Fruit fly (Drosophila melanogaster) whole organism, embryonic: ENCODE data around the gene CG4942.
A peak's percentile ranks its signal among the peaks of the same experiment; 100 is the strongest.

ENCODE experiments used
- BEAF-32 ChIP-seq: fragments of 200-800 bp; sonication (Bioruptor generic); optimal IDR thresholded peaks from 3 replicates; lab custom pipeline; 2017; ENCODE audit warnings: missing biosample characterization, missing genetic modification characterization, mild to moderate bottlenecking, moderate library complexity, missing genetic modification reagents
- CG10267 ChIP-seq: fragments of 200-800 bp; sonication (Bioruptor generic); optimal IDR thresholded peaks from 2 replicates; lab custom pipeline; 2018; ENCODE audit warnings: missing biosample characterization, mild to moderate bottlenecking, missing genetic modification characterization, moderate library complexity
- CG11247 ChIP-seq: fragments of 200-800 bp; sonication (Bioruptor generic); IDR thresholded peaks from 2 replicates; pipeline ENCODE4 v1.3.6; 2022; ENCODE audit warnings: missing biosample characterization, missing genetic modification characterization
- CG14441 ChIP-seq: fragments of 200-800 bp; sonication (Bioruptor generic); IDR thresholded peaks from 2 replicates; pipeline ENCODE4 v1.3.6; 2022; ENCODE audit warnings: missing biosample characterization, missing genetic modification characterization
- CG14710 ChIP-seq: fragments of 200-800 bp; sonication (Bioruptor generic); optimal IDR thresholded peaks from 3 replicates; lab custom pipeline; 2019; ENCODE audit warnings: missing biosample characterization, mild to moderate bottlenecking, missing genetic modification characterization, moderate library complexity
- CG1529 ChIP-seq: fragments of 200-800 bp; sonication (Bioruptor generic); optimal IDR thresholded peaks from 3 replicates; lab custom pipeline; 2018; ENCODE audit warnings: missing biosample characterization, missing genetic modification characterization
- CG16779 ChIP-seq: fragments of 200-800 bp; sonication (Bioruptor generic); IDR thresholded peaks from 2 replicates; pipeline ENCODE4 v1.3.6; 2022; ENCODE audit warnings: missing biosample characterization, missing genetic modification characterization
- CG17912 ChIP-seq: fragments of 200-800 bp; sonication (Bioruptor generic); optimal IDR thresholded peaks from 2 replicates; lab custom pipeline; 2018; ENCODE audit warnings: missing biosample characterization, mild to moderate bottlenecking, missing genetic modification characterization
- CG31365 ChIP-seq: fragments of 200-800 bp; sonication (Bioruptor generic); optimal IDR thresholded peaks from 2 replicates; lab custom pipeline; 2018; ENCODE audit warnings: missing biosample characterization, mild to moderate bottlenecking, missing genetic modification characterization
- CG3407 ChIP-seq: fragments of 200-800 bp; sonication (Bioruptor generic); optimal IDR thresholded peaks from 2 replicates; lab custom pipeline; 2018; ENCODE audit warnings: missing biosample characterization, mild to moderate bottlenecking, missing genetic modification characterization
- CG4617 ChIP-seq: fragments of 200-800 bp; sonication (Bioruptor generic); optimal IDR thresholded peaks from 3 replicates; lab custom pipeline; 2016; ENCODE audit warnings: missing biosample characterization, missing genetic modification characterization, borderline replicate concordance
- CG6272 ChIP-seq: fragments of 200-800 bp; sonication (Bioruptor generic); IDR thresholded peaks from 2 replicates; pipeline ENCODE4 v1.3.6; 2022; ENCODE audit warnings: missing biosample characterization, missing genetic modification characterization
- CG6765 ChIP-seq: fragments of 200-800 bp; sonication (Bioruptor generic); optimal IDR thresholded peaks from 3 replicates; lab custom pipeline; 2017; ENCODE audit warnings: missing biosample characterization, mild to moderate bottlenecking, missing genetic modification characterization
- CG6854 ChIP-seq: fragments of 200-800 bp; sonication (Bioruptor generic); optimal IDR thresholded peaks from 3 replicates; lab custom pipeline; 2017; ENCODE audit warnings: missing biosample characterization, mild to moderate bottlenecking, missing genetic modification characterization
- CG7556 ChIP-seq: fragments of 200-800 bp; sonication (Bioruptor generic); optimal IDR thresholded peaks from 2 replicates; lab custom pipeline; 2017; ENCODE audit warnings: missing biosample characterization, mild to moderate bottlenecking, missing genetic modification characterization
- CG7786 ChIP-seq: fragments of 200-800 bp; sonication (Bioruptor generic); optimal IDR thresholded peaks from 2 replicates; lab custom pipeline; 2016; ENCODE audit warnings: missing biosample characterization, missing genetic modification characterization
- CG7987 ChIP-seq: fragments of 200-800 bp; sonication (Bioruptor generic); optimal IDR thresholded peaks from 2 replicates; lab custom pipeline; 2018; ENCODE audit warnings: missing biosample characterization, mild to moderate bottlenecking, missing genetic modification characterization, moderate library complexity
- CG8290 ChIP-seq, 3 experiments: fragments of 200-800 bp; sonication (Bioruptor generic); optimal IDR thresholded peaks; 2 replicates each; lab custom pipeline; 2016 to 2019; ENCODE audit warnings: missing biosample characterization in 3 of 3, missing genetic modification characterization in 3 of 3, mild to moderate bottlenecking in 2 of 3, moderate library complexity in 1 of 3
- CG8944 ChIP-seq: fragments of 200-800 bp; sonication (Bioruptor generic); optimal IDR thresholded peaks from 3 replicates; lab custom pipeline; 2016; ENCODE audit warnings: missing biosample characterization, missing genetic modification characterization
- Camta ChIP-seq: fragments of 200-800 bp; sonication (Bioruptor generic); optimal IDR thresholded peaks from 2 replicates; lab custom pipeline; 2016; ENCODE audit warnings: missing biosample characterization, missing genetic modification characterization
- Doc3 ChIP-seq: fragments of 200-800 bp; sonication (Bioruptor generic); IDR thresholded peaks from 3 replicates; pipeline ENCODE4 v1.3.6; 2022; ENCODE audit warnings: missing biosample characterization, missing genetic modification characterization; ENCODE audit not compliant: partially characterized antibody
- Dref ChIP-seq: fragments of 200-800 bp; sonication (Bioruptor generic); IDR thresholded peaks from 2 replicates; pipeline ENCODE4 v1.3.6; 2022; ENCODE audit warnings: missing biosample characterization, missing genetic modification characterization
- Ets97D ChIP-seq: fragments of 200-800 bp; sonication (Bioruptor generic); optimal IDR thresholded peaks from 3 replicates; lab custom pipeline; 2016; ENCODE audit warnings: missing biosample characterization, missing genetic modification characterization
- HLH3B ChIP-seq: fragments of 200-800 bp; sonication (Bioruptor generic); IDR thresholded peaks from 2 replicates; pipeline ENCODE4 v1.3.6; 2022; ENCODE audit warnings: missing biosample characterization, missing genetic modification characterization
- Hmx ChIP-seq: fragments of 200-800 bp; sonication (Bioruptor generic); optimal IDR thresholded peaks from 2 replicates; lab custom pipeline; 2016; ENCODE audit warnings: missing biosample characterization, missing genetic modification characterization
- MESR4 ChIP-seq: fragments of 200-800 bp; sonication (Bioruptor generic); optimal IDR thresholded peaks from 2 replicates; lab custom pipeline; 2018; ENCODE audit warnings: missing biosample characterization, mild to moderate bottlenecking, missing genetic modification characterization, moderate library complexity
- Mad ChIP-seq: fragments of 200-800 bp; sonication (Bioruptor generic); optimal IDR thresholded peaks from 2 replicates; lab custom pipeline; 2016; ENCODE audit warnings: missing biosample characterization, missing genetic modification characterization
- Rfx ChIP-seq: fragments of 200-800 bp; sonication (Bioruptor generic); IDR thresholded peaks from 2 replicates; pipeline ENCODE4 v1.3.6; 2022; ENCODE audit warnings: missing biosample characterization, missing genetic modification characterization
- Sin3A ChIP-seq: fragments of >200 bp; optimal IDR thresholded peaks from 2 replicates; lab custom pipeline; 2018
- Vsx1 ChIP-seq: fragments of 200-800 bp; sonication (Bioruptor generic); optimal IDR thresholded peaks from 2 replicates; lab custom pipeline; 2017; ENCODE audit warnings: missing biosample characterization, mild to moderate bottlenecking, missing genetic modification characterization, missing genetic modification reagents
- Xbp1 ChIP-seq: fragments of 200-800 bp; sonication (Bioruptor generic); optimal IDR thresholded peaks from 3 replicates; lab custom pipeline; 2016; ENCODE audit warnings: missing biosample characterization, mild to moderate bottlenecking, missing genetic modification characterization
- al ChIP-seq: fragments of 200-800 bp; sonication (Bioruptor generic); IDR thresholded peaks from 2 replicates; pipeline ENCODE4 v1.3.6; 2022; ENCODE audit warnings: missing biosample characterization, missing genetic modification characterization
- ato ChIP-seq: fragments of 200-800 bp; sonication (Bioruptor generic); IDR thresholded peaks from 2 replicates; pipeline ENCODE4 v1.3.6; 2022; ENCODE audit warnings: missing biosample characterization, missing genetic modification characterization; ENCODE audit not compliant: partially characterized antibody
- bab2 ChIP-seq: fragments of 200-800 bp; sonication (Bioruptor generic); optimal IDR thresholded peaks from 2 replicates; lab custom pipeline; 2016; ENCODE audit warnings: missing biosample characterization, missing genetic modification characterization
- bcd ChIP-seq: fragments of 200-800 bp; sonication (Bioruptor generic); optimal IDR thresholded peaks from 2 replicates; lab custom pipeline; 2017; ENCODE audit warnings: missing biosample characterization, mild to moderate bottlenecking, missing genetic modification characterization
- cwo ChIP-seq: fragments of 200-800 bp; sonication (Bioruptor generic); optimal IDR thresholded peaks from 3 replicates; lab custom pipeline; 2017; ENCODE audit warnings: missing biosample characterization, missing genetic modification characterization, mild to moderate bottlenecking, moderate library complexity, missing genetic modification reagents
- disco-r ChIP-seq: fragments of 200-800 bp; sonication (Bioruptor generic); optimal IDR thresholded peaks from 2 replicates; lab custom pipeline; 2016; ENCODE audit warnings: missing biosample characterization, missing genetic modification characterization
- fd102C ChIP-seq: fragments of 200-800 bp; sonication (Bioruptor generic); optimal IDR thresholded peaks from 2 replicates; lab custom pipeline; 2018; ENCODE audit warnings: missing biosample characterization, mild to moderate bottlenecking, missing genetic modification characterization, moderate library complexity
- fd3F ChIP-seq: fragments of 200-800 bp; sonication (Bioruptor generic); optimal IDR thresholded peaks from 2 replicates; lab custom pipeline; 2018; ENCODE audit warnings: missing biosample characterization, mild to moderate bottlenecking, missing genetic modification characterization, moderate library complexity
- fd96Cb ChIP-seq: fragments of 200-800 bp; sonication (Bioruptor generic); optimal IDR thresholded peaks from 2 replicates; lab custom pipeline; 2018; ENCODE audit warnings: missing biosample characterization, mild to moderate bottlenecking, missing genetic modification characterization, moderate library complexity
- h ChIP-seq: fragments of >200 bp; optimal IDR thresholded peaks from 2 replicates; lab custom pipeline; 2017
- hth ChIP-seq: fragments of >200 bp; optimal IDR thresholded peaks from 2 replicates; lab custom pipeline; 2017; ENCODE audit warnings: inconsistent platforms
- insv ChIP-seq, 2 experiments: fragments of 200-800 bp; sonication (Bioruptor generic); optimal IDR thresholded peaks; 3 replicates each; lab custom pipeline; 2016 to 2018; ENCODE audit warnings: missing biosample characterization in 2 of 2, missing genetic modification characterization in 2 of 2
- luna ChIP-seq: fragments of 200-800 bp; sonication (Bioruptor generic); optimal IDR thresholded peaks from 2 replicates; lab custom pipeline; 2016; ENCODE audit warnings: missing biosample characterization, missing genetic modification characterization
- pho ChIP-seq: fragments of 200-800 bp; sonication (Bioruptor generic); optimal IDR thresholded peaks from 2 replicates; lab custom pipeline; 2016; ENCODE audit warnings: missing biosample characterization, missing genetic modification characterization
- ro ChIP-seq: fragments of 200-800 bp; sonication (Bioruptor generic); IDR thresholded peaks from 2 replicates; pipeline ENCODE4 v1.3.6; 2022; ENCODE audit warnings: missing biosample characterization, missing genetic modification characterization
- seq ChIP-seq: fragments of 200-800 bp; sonication (Bioruptor generic); IDR thresholded peaks from 2 replicates; pipeline ENCODE4 v1.3.6; 2022; ENCODE audit warnings: missing biosample characterization, missing genetic modification characterization
- slou ChIP-seq: fragments of 200-800 bp; sonication (Bioruptor generic); optimal IDR thresholded peaks from 3 replicates; lab custom pipeline; 2016; ENCODE audit warnings: missing biosample characterization, missing genetic modification characterization
- sug ChIP-seq: fragments of 200-800 bp; optimal IDR thresholded peaks from 2 replicates; lab custom pipeline; 2019; ENCODE audit warnings: missing biosample characterization, mild to moderate bottlenecking, missing genetic modification characterization, moderate library complexity
- tup ChIP-seq: fragments of 200-800 bp; sonication (Bioruptor generic); optimal IDR thresholded peaks from 2 replicates; lab custom pipeline; 2016; ENCODE audit warnings: missing biosample characterization, mild to moderate bottlenecking, missing genetic modification characterization, moderate library complexity
- zfh1 ChIP-seq: fragments of 200-800 bp; sonication (Bioruptor generic); IDR thresholded peaks from 3 replicates; pipeline ENCODE4 v1.3.6; 2022; ENCODE audit warnings: missing biosample characterization, missing genetic modification characterization

CG4942 gene

dm6 chr3L:9033999-9034626 lies 38.8 kb upstream of the CG4942 start (continued):
- TF ChIP-seq ro (GFP tag; lab: Robert Waterston, UW) (peak; percentile 23; the same call in 1 of the 2 replicates), fd102C (GFP tag; lab: Kevin White, UChicago) (no peak), tup (no peak), Dref (GFP tag; lab: Robert Waterston, UW) (no peak), CG1529 (GFP tag; lab: Kevin White, UChicago) (peak; percentile 27), CG11247 (no peak), CG6854 (GFP tag; lab: Kevin White, UChicago) (no peak), cwo (GFP tag; lab: Kevin White, UChicago) (peak; percentile 11), CG16779 (GFP tag; lab: Robert Waterston, UW) (no peak), CG17912 (no peak), BEAF-32 (GFP tag; lab: Kevin White, UChicago) (no peak), HLH3B (GFP tag; lab: Robert Waterston, UW) (peak; percentile 74), seq (GFP tag; lab: Robert Waterston, UW) (no peak), hth (no peak), CG7987 (GFP tag; lab: Kevin White, UChicago) (no peak), CG7786 (GFP tag; lab: Kevin White, UChicago) (no peak), Xbp1 (GFP tag; lab: Kevin White, UChicago) (peak; percentile 43), fd96Cb (tag; lab: Kevin White, UChicago) (peak; percentile 81), ato (GFP tag; lab: Robert Waterston, UW) (no peak), slou (GFP tag; lab: Kevin White, UChicago) (no peak), bcd (GFP tag; lab: Kevin White, UChicago) (peak; percentile 54), Ets97D (GFP tag; lab: Kevin White, UChicago) (no peak), zfh1 (peak; percentile 89), insv (GFP tag; optimal IDR thresholded peaks at IDR 0.05; lab: Kevin White, UChicago) (no peak), sug (tag; lab: Kevin White, UChicago) (no peak), CG8944 (GFP tag; lab: Kevin White, UChicago) (peak; percentile 22), CG7556 (GFP tag; lab: Kevin White, UChicago) (no peak), CG8290 (GFP tag; optimal IDR thresholded peaks at IDR 0.05; lab: Kevin White, UChicago) (no peak), CG8290 (tag; optimal IDR thresholded peaks at IDR 0.05; lab: Kevin White, UChicago) (no peak), CG6765 (no peak), Camta (GFP tag; lab: Kevin White, UChicago) (peak; percentile 31), MESR4 (GFP tag; lab: Kevin White, UChicago) (no peak), Vsx1 (GFP tag; lab: Kevin White, UChicago) (no peak), Hmx (GFP tag; lab: Kevin White, UChicago) (no peak), h (lab: Kevin White, UChicago) (no peak), Sin3A (lab: Kevin White, UChicago) (no peak), Rfx (0 out of 2 replicates have a peak, but pooled peaks have one; percentile 26), CG3407 (GFP tag; lab: Kevin White, UChicago) (no peak), disco-r (no peak), al (GFP tag; lab: Robert Waterston, UW) (0 out of 2 replicates have a peak, but pooled peaks have one; percentile 17), CG14441 (GFP tag; lab: Robert Waterston, UW) (peak; percentile 70), bab2 (GFP tag; lab: Kevin White, UChicago) (peak; percentile 41), CG4617 (GFP tag; lab: Kevin White, UChicago) (no peak), pho (GFP tag; lab: Kevin White, UChicago) (no peak), CG10267 (tag; lab: Kevin White, UChicago) (peak; percentile 76), Doc3 (GFP tag; lab: Robert Waterston, UW) (no peak), fd3F (no peak), CG6272 (peak; percentile 35; the same call in 1 of the 2 replicates), Mad (no peak), CG14710 (tag; lab: Kevin White, UChicago) (peak; percentile 83), CG31365 (no peak), luna (GFP tag; lab: Kevin White, UChicago) (no peak)
